Worm (Caenorhabditis elegans) whole organism, L3 larva: Measurements from ENCODE around the gene osm-1.

ENCODE experiments used
- R02D3.7 ChIP-seq: fragments of 150-350 bp; optimal IDR thresholded peaks from 2 replicates; lab custom pipeline; 2014; ENCODE audit warnings: missing biosample characterization, missing genetic modification characterization
- ZK546.5 ChIP-seq: sonication (generic microtip); optimal IDR thresholded peaks from 2 replicates; lab custom pipeline; 2017; ENCODE audit warnings: missing biosample characterization, missing genetic modification characterization
- ceh-28 ChIP-seq: fragments of 150-350 bp; optimal IDR thresholded peaks from 2 replicates; lab custom pipeline; 2014; ENCODE audit warnings: missing biosample characterization, missing genetic modification reagents, missing genetic modification characterization
- elt-1 ChIP-seq: fragments of 150-350 bp; optimal IDR thresholded peaks from 2 replicates; lab custom pipeline; 2014; ENCODE audit warnings: missing biosample characterization, missing genetic modification characterization
- fkh-2 ChIP-seq: fragments of 150-350 bp; optimal IDR thresholded peaks from 2 replicates; lab custom pipeline; 2014; ENCODE audit warnings: missing biosample characterization, missing genetic modification reagents, missing genetic modification characterization
- fos-1 ChIP-seq: fragments of 150-350 bp; optimal IDR thresholded peaks from 2 replicates; lab custom pipeline; 2014; ENCODE audit warnings: missing biosample characterization, missing genetic modification characterization
- nhr-11 ChIP-seq: fragments of 150-350 bp; optimal IDR thresholded peaks from 2 replicates; lab custom pipeline; 2014; ENCODE audit warnings: missing biosample characterization, missing genetic modification characterization
- nhr-25 ChIP-seq: sonication (generic microtip); optimal IDR thresholded peaks from 2 replicates; lab custom pipeline; 2017; ENCODE audit warnings: missing biosample characterization, missing genetic modification characterization
- nhr-77 ChIP-seq: fragments of 150-350 bp; optimal IDR thresholded peaks from 2 replicates; lab custom pipeline; 2014; ENCODE audit warnings: missing biosample characterization, missing genetic modification characterization
- ztf-11 ChIP-seq: fragments of 150-350 bp; optimal IDR thresholded peaks from 2 replicates; lab custom pipeline; 2014; ENCODE audit warnings: missing biosample characterization, missing genetic modification characterization

- TF ChIP-seq nhr-77 (tag; lab: Kevin White, UChicago) (no peak), ztf-11 (no peak), R02D3.7 (tag; lab: Kevin White, UChicago) (no peak), nhr-25 (tag; lab: Kevin White, UChicago) (no peak), ZK546.5 (tag; lab: Kevin White, UChicago) (no peak), fos-1 (no peak), nhr-11 (tag; lab: Kevin White, UChicago) (no peak), elt-1 (tag; lab: Kevin White, UChicago) (no peak), fkh-2 (tag; lab: Kevin White, UChicago) (no peak), ceh-28 (no peak)
Measured at ce11 chrX:16502997-16503396, 37.5 kb upstream of the osm-1 start.
